Worm (Caenorhabditis elegans): Measurements from ENCODE around the gene F10E9.4.

DNA sequence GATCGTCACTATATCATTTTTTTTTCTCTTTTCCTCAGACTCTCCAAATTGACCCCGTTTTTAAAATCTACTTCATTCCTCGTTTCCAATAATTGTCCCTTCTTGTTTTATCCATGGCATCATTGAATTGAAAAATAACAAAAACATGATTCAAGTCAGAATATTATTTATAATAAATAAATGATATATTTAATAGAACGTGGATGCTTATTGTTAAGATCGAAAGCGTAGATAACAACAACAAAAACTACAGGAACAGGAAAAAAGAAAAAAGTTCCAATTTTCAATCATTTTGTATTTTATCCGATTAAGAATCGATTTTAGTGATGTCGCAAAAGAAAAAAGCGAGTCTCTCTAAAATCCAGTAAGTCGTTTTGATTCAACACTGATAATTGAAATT, 4.1 kb downstream of the F10E9.4 start, which contains the start of gene F10E9.2:
- TF ChIP-seq nhr-28 (tag; optimal IDR thresholded peaks at IDR 0.05) (no peak), snpc-4 (tag; optimal IDR thresholded peaks at IDR 0.05) (no peak), ZK546.5 (tag; optimal IDR thresholded peaks at IDR 0.05) (no peak), zag-1 (tag; optimal IDR thresholded peaks at IDR 0.05) (no peak), fkh-10 (GFP tag; optimal IDR thresholded peaks at IDR 0.05) (no peak)

All from whole organism, L3 larva.